Worm (Caenorhabditis elegans): Measurements from ENCODE around the gene T19C4.24.

T19C4.24 gene

ce11 chrV:11144694-11145093 lies 2.1 kb downstream of the T19C4.24 start, which contains the start of gene C06H2.7:
Gene C06H2.7 (minus strand): TSS chrV:11144794.
- TF ChIP-seq efl-1 (optimal IDR thresholded peaks at IDR 0.05) = no peak
- peak in 1 of 2 experiments; percentile 7 for TF ChIP-seq efl-1 (GFP tag; optimal IDR thresholded peaks at IDR 0.05 in 1 of 2)
- TF ChIP-seq blmp-1 (tag; optimal IDR thresholded peaks at IDR 0.05) = no peak

- TF ChIP-seq sox-4 (tag; optimal IDR thresholded peaks at IDR 0.05) = no peak
- TF ChIP-seq hlh-17 (GFP tag; optimal IDR thresholded peaks at IDR 0.05; ENCODE audit: borderline replicate concordance) = no peak
- TF ChIP-seq ceh-88 (GFP tag; IDR thresholded peaks at IDR 0.05) = no peak
- TF ChIP-seq ama-1 (optimal IDR thresholded peaks at IDR 0.05) = no peak
- no peak for TF ChIP-seq nhr-76 (tag; optimal IDR thresholded peaks at IDR 0.05)
- no peak for TF ChIP-seq isw-1 (GFP tag; IDR thresholded peaks at IDR 0.05)
Observed at ce11 chrV:11141179-11141578, 5.6 kb downstream of the T19C4.24 start, which contains the start of gene folt-1. Gene folt-1 (plus strand): TSS chrV:11141479.

- TF ChIP-seq jun-1 (tag; optimal IDR thresholded peaks at IDR 0.05) (no peak), mab-9 (GFP tag; IDR thresholded peaks at IDR 0.05) (no peak), nhr-71 (tag; optimal IDR thresholded peaks at IDR 0.05) (peak; percentile 48), unc-30 (tag; optimal IDR thresholded peaks at IDR 0.05) (no peak), egl-13 (tag; optimal IDR thresholded peaks at IDR 0.05) (no peak), C04F5.9 (tag; optimal IDR thresholded peaks at IDR 0.05) (no peak), zip-4 (GFP tag; optimal IDR thresholded peaks at IDR 0.05) (no peak), ceh-8 (GFP tag; optimal IDR thresholded peaks at IDR 0.05) (no peak), blmp-1 (tag; optimal IDR thresholded peaks at IDR 0.05) (peak; percentile 22), elt-2 (tag; optimal IDR thresholded peaks at IDR 0.05) (no peak), tlp-1 (tag; optimal IDR thresholded peaks at IDR 0.05) (no peak), mdl-1 (tag; optimal IDR thresholded peaks at IDR 0.05) (peak in 1 of 2 experiments; percentile 15), nhr-85 (tag) (peak; percentile 3), skn-1 (tag; optimal IDR thresholded peaks at IDR 0.05) (no peak), swsn-7 (tag; optimal IDR thresholded peaks at IDR 0.05) (peak; percentile 16), nhr-237 (tag; optimal IDR thresholded peaks at IDR 0.05) (no peak), ceh-63 (GFP tag; optimal IDR thresholded peaks at IDR 0.05) (no peak), unc-86 (tag; optimal IDR thresholded peaks at IDR 0.05) (no peak), grh-1 (GFP tag; IDR thresholded peaks at IDR 0.05) (no peak), nhr-84 (tag; optimal IDR thresholded peaks at IDR 0.05) (no peak), irx-1 (tag; optimal IDR thresholded peaks at IDR 0.05) (no peak), C34B4.2 (tag; optimal IDR thresholded peaks at IDR 0.05) (no peak), nhr-77 (tag; optimal IDR thresholded peaks at IDR 0.05) (no peak), snu-23 (GFP tag; optimal IDR thresholded peaks at IDR 0.05) (peak; percentile 13), pax-3 (tag; optimal IDR thresholded peaks at IDR 0.05) (no peak), pag-3 (tag; optimal IDR thresholded peaks at IDR 0.05; ENCODE audit: borderline replicate concordance, insufficient read depth) (no peak), nhr-19 (GFP tag; conservative IDR thresholded peaks at IDR 0.05) (no peak), ama-1 (optimal IDR thresholded peaks at IDR 0.05) (no peak), nhr-47 (tag; optimal IDR thresholded peaks at IDR 0.05) (no peak), unc-98 (GFP tag; IDR thresholded peaks at IDR 0.05) (no peak), mep-1 (tag; optimal IDR thresholded peaks at IDR 0.05) (peak; percentile 25), rnt-1 (tag; optimal IDR thresholded peaks at IDR 0.05) (peak; percentile 41), lin-35 (GFP tag; optimal IDR thresholded peaks at IDR 0.05) (peak in 1 of 2 experiments; percentile 6), lin-14 (GFP tag; optimal IDR thresholded peaks at IDR 0.05) (peak; percentile 84), lin-15B (tag; optimal IDR thresholded peaks at IDR 0.05) (no peak), nhr-12 (tag; optimal IDR thresholded peaks at IDR 0.05) (no peak), vab-15 (tag; optimal IDR thresholded peaks at IDR 0.05) (no peak), efl-3 (GFP tag; optimal IDR thresholded peaks at IDR 0.05) (no peak), ceh-90 (tag; optimal IDR thresholded peaks at IDR 0.05) (no peak), lsy-2 (tag; optimal IDR thresholded peaks at IDR 0.05) (peak in 1 of 2 experiments; percentile 47), dpl-1 (GFP tag; optimal IDR thresholded peaks at IDR 0.05) (no peak), C16A3.4 (tag; optimal IDR thresholded peaks at IDR 0.05) (no peak), nhr-28 (tag; optimal IDR thresholded peaks at IDR 0.05) (no peak)
Observed at ce11 chrV:11140326-11140725, 6.5 kb downstream of the T19C4.24 start.

All from whole organism, L1 larva.